Fruit fly (Drosophila melanogaster) whole organism, wandering third instar larva: ENCODE results near the gene Ets21C.
A peak's percentile ranks its signal among the peaks of the same experiment; 100 is the strongest.

Experiments
- Abd-B ChIP-seq: fragments of >200 bp; optimal IDR thresholded peaks from 2 replicates; lab custom pipeline; 2017; ENCODE audit warnings: missing biosample characterization, missing genetic modification characterization
- CG32264 ChIP-seq: fragments of 200-800 bp; sonication (Bioruptor generic); optimal IDR thresholded peaks from 2 replicates; lab custom pipeline; 2016; ENCODE audit warnings: missing biosample characterization, missing genetic modification characterization
- CrebA ChIP-seq: fragments of 200-800 bp; sonication (Bioruptor generic); optimal IDR thresholded peaks from 2 replicates; lab custom pipeline; 2016; ENCODE audit warnings: missing biosample characterization, mild to moderate bottlenecking, missing genetic modification characterization, borderline replicate concordance
- Dfd ChIP-seq: fragments of >200 bp; optimal IDR thresholded peaks from 2 replicates; lab custom pipeline; 2017; ENCODE audit warnings: missing biosample characterization, missing genetic modification characterization
- GATAd ChIP-seq: sonication (Bioruptor generic); optimal IDR thresholded peaks from 2 replicates; lab custom pipeline; 2016; ENCODE audit warnings: missing biosample characterization, missing genetic modification characterization
- HLH106 ChIP-seq: fragments of 200-800 bp; optimal IDR thresholded peaks from 3 replicates; lab custom pipeline; 2019; ENCODE audit warnings: missing biosample characterization, mild to moderate bottlenecking, missing genetic modification characterization, moderate library complexity
- Hnf4 ChIP-seq: fragments of 200-800 bp; sonication (Bioruptor generic); optimal IDR thresholded peaks from 2 replicates; lab custom pipeline; 2016; ENCODE audit warnings: missing biosample characterization, mild to moderate bottlenecking, missing genetic modification characterization
- Hr78 ChIP-seq: fragments of >200 bp; optimal IDR thresholded peaks from 2 replicates; lab custom pipeline; 2017; ENCODE audit warnings: missing biosample characterization, missing genetic modification characterization
- Mio ChIP-seq: sonication (Bioruptor generic); optimal IDR thresholded peaks from 2 replicates; lab custom pipeline; 2016; ENCODE audit warnings: missing biosample characterization, missing genetic modification characterization
- OdsH ChIP-seq: fragments of 200-800 bp; sonication (Bioruptor generic); optimal IDR thresholded peaks from 2 replicates; lab custom pipeline; 2016; ENCODE audit warnings: missing biosample characterization, mild to moderate bottlenecking, missing genetic modification characterization
- Sp1 ChIP-seq: fragments of 200-800 bp; sonication (Bioruptor generic); optimal IDR thresholded peaks from 3 replicates; lab custom pipeline; 2019; ENCODE audit warnings: missing biosample characterization, mild to moderate bottlenecking, missing genetic modification characterization, moderate library complexity
- Vsx2 ChIP-seq: fragments of 200-300, 225-300 bp; sonication (Bioruptor generic); optimal IDR thresholded peaks from 2 replicates; lab custom pipeline; 2018; ENCODE audit warnings: missing biosample characterization, missing genetic modification characterization; ENCODE audit not compliant: partially characterized antibody
- br ChIP-seq: fragments of 200-800 bp; sonication (Bioruptor generic); optimal IDR thresholded peaks from 2 replicates; lab custom pipeline; 2016; ENCODE audit warnings: missing biosample characterization, missing genetic modification characterization
- brk ChIP-seq: fragments of 200-800 bp; sonication (Bioruptor generic); optimal IDR thresholded peaks from 2 replicates; lab custom pipeline; 2016; ENCODE audit warnings: missing biosample characterization, mild to moderate bottlenecking, missing genetic modification characterization
- dmrt93B ChIP-seq: fragments of 200-800 bp; sonication (Bioruptor generic); optimal IDR thresholded peaks from 2 replicates; lab custom pipeline; 2018; ENCODE audit warnings: missing biosample characterization, mild to moderate bottlenecking, missing genetic modification characterization
- dsf ChIP-seq: sonication (Bioruptor generic); optimal IDR thresholded peaks from 2 replicates; lab custom pipeline; 2016; ENCODE audit warnings: missing biosample characterization, missing genetic modification characterization, borderline replicate concordance
- ey ChIP-seq: fragments of 200-800 bp; sonication (Bioruptor generic); optimal IDR thresholded peaks from 2 replicates; lab custom pipeline; 2016; ENCODE audit warnings: missing biosample characterization, missing genetic modification characterization
- foxo ChIP-seq, 2 experiments: fragments of 200-800 bp; sonication (Bioruptor generic); optimal IDR thresholded peaks; 2 replicates in 1 of 2; 3 replicates in 1 of 2; lab custom pipeline; 2016 to 2017; ENCODE audit warnings: missing biosample characterization in 2 of 2, missing genetic modification characterization in 2 of 2
- fru ChIP-seq: fragments of 200-800 bp; sonication (Bioruptor generic); optimal IDR thresholded peaks from 3 replicates; lab custom pipeline; 2016; ENCODE audit warnings: missing biosample characterization, mild to moderate bottlenecking, missing genetic modification characterization
- h ChIP-seq: fragments of 200-800 bp; sonication (Bioruptor generic); optimal IDR thresholded peaks from 3 replicates; lab custom pipeline; 2016; ENCODE audit warnings: missing biosample characterization, mild to moderate bottlenecking, missing genetic modification characterization
- jim ChIP-seq: fragments of 175-275, 200-325 bp; sonication (Bioruptor generic); optimal IDR thresholded peaks from 2 replicates; lab custom pipeline; 2016; ENCODE audit warnings: missing biosample characterization, mild to moderate bottlenecking, missing genetic modification characterization
- lola ChIP-seq: fragments of >200 bp; optimal IDR thresholded peaks from 2 replicates; lab custom pipeline; 2017; ENCODE audit warnings: missing biosample characterization, missing genetic modification characterization
- pan ChIP-seq: fragments of >200 bp; optimal IDR thresholded peaks from 2 replicates; lab custom pipeline; 2017
- psq ChIP-seq: fragments of 200-800 bp; sonication (Bioruptor generic); optimal IDR thresholded peaks from 3 replicates; lab custom pipeline; 2017; ENCODE audit warnings: missing biosample characterization, mild to moderate bottlenecking, missing genetic modification characterization, moderate library complexity
- rgr ChIP-seq: fragments of 200-800 bp; sonication (Bioruptor generic); optimal IDR thresholded peaks from 3 replicates; lab custom pipeline; 2016; ENCODE audit warnings: missing biosample characterization, mild to moderate bottlenecking, missing genetic modification characterization
- sage ChIP-seq: fragments of 200-800 bp; sonication (Bioruptor generic); optimal IDR thresholded peaks from 2 replicates; lab custom pipeline; 2016; ENCODE audit warnings: missing biosample characterization, mild to moderate bottlenecking, missing genetic modification characterization
- sv ChIP-seq: fragments of 200-800 bp; sonication (Bioruptor generic); optimal IDR thresholded peaks from 3 replicates; lab custom pipeline; 2016; ENCODE audit warnings: missing biosample characterization, missing genetic modification characterization
- tai ChIP-seq: sonication (Bioruptor generic); optimal IDR thresholded peaks from 2 replicates; lab custom pipeline; 2016; ENCODE audit warnings: missing biosample characterization, missing genetic modification characterization
- usp ChIP-seq: fragments of >200 bp; optimal IDR thresholded peaks from 2 replicates; lab custom pipeline; 2017; ENCODE audit warnings: missing biosample characterization, missing genetic modification characterization

Gene Ets21C

dm6 chr2L:521940-522632, 30.6 kb downstream of the Ets21C start:
- TF ChIP-seq OdsH (peak; percentile 27), psq (GFP tag; lab: Kevin White, UChicago) (no peak), Mio (GFP tag; lab: Kevin White, UChicago) (no peak), sv (peak; percentile 51), tai (GFP tag; lab: Kevin White, UChicago) (no peak), Sp1 (GFP tag; lab: Kevin White, UChicago) (no peak), brk (GFP tag; lab: Kevin White, UChicago) (no peak), dmrt93B (GFP tag; lab: Kevin White, UChicago) (no peak), CG32264 (GFP tag; lab: Kevin White, UChicago) (no peak), foxo (GFP tag; optimal IDR thresholded peaks at IDR 0.05; lab: Kevin White, UChicago) (peak in 1 of 2 experiments; percentile 6), HLH106 (tag; lab: Kevin White, UChicago) (no peak), GATAd (GFP tag; lab: Kevin White, UChicago) (no peak), h (GFP tag; lab: Kevin White, UChicago) (peak; percentile 35), usp (GFP tag; lab: Kevin White, UChicago) (no peak), sage (no peak), Vsx2 (GFP tag; lab: Kevin White, UChicago) (no peak)

dm6 chr2L:521001-521827, 31.5 kb downstream of the Ets21C start:
- TF ChIP-seq Sp1 (GFP tag; lab: Kevin White, UChicago) (no peak), Dfd (GFP tag; lab: Kevin White, UChicago) (no peak)

- TF ChIP-seq Abd-B (GFP tag; lab: Kevin White, UChicago) (no peak), jim (GFP tag; lab: Kevin White, UChicago) (no peak), Hnf4 (GFP tag; lab: Kevin White, UChicago) (peak; percentile 27), HLH106 (tag; lab: Kevin White, UChicago) (no peak), dmrt93B (GFP tag; lab: Kevin White, UChicago) (no peak), rgr (GFP tag; lab: Kevin White, UChicago) (peak; percentile 47), Hr78 (no peak), fru (GFP tag; lab: Kevin White, UChicago) (peak; percentile 64), CG32264 (GFP tag; lab: Kevin White, UChicago) (no peak), dsf (no peak), sv (peak; percentile 68), psq (GFP tag; lab: Kevin White, UChicago) (peak; percentile 15), br (GFP tag; lab: Kevin White, UChicago) (peak; percentile 48), Sp1 (GFP tag; lab: Kevin White, UChicago) (peak; percentile 5), CrebA (no peak), h (GFP tag; lab: Kevin White, UChicago) (peak; percentile 41), Mio (GFP tag; lab: Kevin White, UChicago) (no peak), pan (lab: Kevin White, UChicago) (no peak), usp (GFP tag; lab: Kevin White, UChicago) (no peak), GATAd (GFP tag; lab: Kevin White, UChicago) (no peak), ey (GFP tag; lab: Kevin White, UChicago) (peak; percentile 44), foxo (GFP tag; optimal IDR thresholded peaks at IDR 0.05; lab: Kevin White, UChicago) (peak in 1 of 2 experiments; percentile 38), lola (no peak)
Measured at dm6 chr2L:520331-521000, 32.3 kb downstream of the Ets21C start.
